Worm (Caenorhabditis elegans): Measurements from ENCODE around the gene ubc-7.
A peak's percentile ranks its signal among the peaks of the same experiment; 100 is the strongest.

The ubc-7 gene

ce11 chrIII:9667591-9668265, 36.8 kb upstream of the ubc-7 start, which contains the start of gene C07A9.9 (continued):
- TF ChIP-seq nhr-41 (GFP tag; IDR thresholded peaks at IDR 0.05) (no peak; the same call in 1 of the 2 replicates), daf-16 (GFP tag; optimal IDR thresholded peaks at IDR 0.05) (peak in 1 of 2 experiments; percentile 35), daf-16 (tag; optimal IDR thresholded peaks at IDR 0.05) (peak; percentile 85), F10B5.3 (tag; optimal IDR thresholded peaks at IDR 0.05) (no peak), lin-39 (tag; optimal IDR thresholded peaks at IDR 0.05) (no peak), dmd-6 (GFP tag; IDR thresholded peaks at IDR 0.05) (peak; percentile 83), mxl-2 (GFP tag; conservative IDR thresholded peaks at IDR 0.05) (no peak), ZK337.2 (GFP tag; IDR thresholded peaks at IDR 0.05) (no peak), tra-1 (GFP tag; IDR thresholded peaks at IDR 0.05) (no peak), nhr-42 (GFP tag; IDR thresholded peaks at IDR 0.05) (0 out of 2 replicates have a peak, but pooled peaks have one; percentile 41), lin-29 (GFP tag; IDR thresholded peaks at IDR 0.05) (no peak), attf-4 (tag; optimal IDR thresholded peaks at IDR 0.05) (no peak), dmd-9 (GFP tag; IDR thresholded peaks at IDR 0.05) (no peak), zag-1 (tag; optimal IDR thresholded peaks at IDR 0.05) (peak; percentile 1), ZK546.5 (tag; optimal IDR thresholded peaks at IDR 0.05) (no peak), lin-38 (GFP tag; IDR thresholded peaks at IDR 0.05) (peak; percentile 54), nhr-237 (tag; optimal IDR thresholded peaks at IDR 0.05) (no peak), php-3 (GFP tag; IDR thresholded peaks at IDR 0.05) (peak; percentile 56; the same call in 1 of the 2 replicates), lir-3 (tag; optimal IDR thresholded peaks at IDR 0.05) (no peak), egl-43 (GFP tag; IDR thresholded peaks at IDR 0.05) (peak; percentile 76), nhr-48 (tag; optimal IDR thresholded peaks at IDR 0.05) (peak; percentile 80), F37D6.2 (tag; optimal IDR thresholded peaks at IDR 0.05) (peak; percentile 30), set-16 (GFP tag; IDR thresholded peaks at IDR 0.05) (peak; percentile 89), lin-1 (GFP tag; IDR thresholded peaks at IDR 0.05) (peak; percentile 8; the same call in 1 of the 2 replicates), spr-3 (GFP tag; optimal IDR thresholded peaks at IDR 0.05) (no peak), lin-13 (GFP tag; optimal IDR thresholded peaks at IDR 0.05) (peak; percentile 11), zfp-2 (tag; optimal IDR thresholded peaks at IDR 0.05) (no peak), skn-1 (tag; optimal IDR thresholded peaks at IDR 0.05) (no peak), snpc-4 (tag; optimal IDR thresholded peaks at IDR 0.05) (no peak), R02D3.7 (tag; optimal IDR thresholded peaks at IDR 0.05) (no peak), madf-5 (GFP tag; IDR thresholded peaks at IDR 0.05) (no peak), spr-1 (tag; optimal IDR thresholded peaks at IDR 0.05) (peak; percentile 52), ces-1 (GFP tag; optimal IDR thresholded peaks at IDR 0.05) (no peak), vab-7 (GFP tag; IDR thresholded peaks at IDR 0.05) (no peak; the same call in 1 of the 2 replicates), mes-2 (tag; optimal IDR thresholded peaks at IDR 0.05; ENCODE audit: poor library complexity, severe bottlenecking) (peak; percentile 55), lim-7 (GFP tag; IDR thresholded peaks at IDR 0.05) (no peak), rbr-2 (tag; optimal IDR thresholded peaks at IDR 0.05) (peak; percentile 79), snpc-1.2 (GFP tag; IDR thresholded peaks at IDR 0.05) (no peak), arid-1 (GFP tag; conservative IDR thresholded peaks at IDR 0.05) (peak; percentile 42; the same call in 1 of the 2 replicates), mdt-29 (GFP tag; IDR thresholded peaks at IDR 0.05) (no peak), Y105C5A.15 (GFP tag; IDR thresholded peaks at IDR 0.05) (no peak), mdl-1 (tag; optimal IDR thresholded peaks at IDR 0.05) (peak; percentile 69 to 83), nhr-25 (tag; optimal IDR thresholded peaks at IDR 0.05; ENCODE audit: borderline replicate concordance, insufficient read depth) (peak; percentile 54), Y5F2A.4 (GFP tag; optimal IDR thresholded peaks at IDR 0.05) (no peak), mxl-3 (GFP tag; optimal IDR thresholded peaks at IDR 0.05) (peak; percentile 92), sdz-12 (GFP tag; optimal IDR thresholded peaks at IDR 0.05) (no peak), zfp-3 (GFP tag; conservative IDR thresholded peaks at IDR 0.05) (no peak), Y48G9A.11 (GFP tag; IDR thresholded peaks at IDR 0.05) (no peak), gei-8 (GFP tag; optimal IDR thresholded peaks at IDR 0.05) (no peak), zip-2 (tag; optimal IDR thresholded peaks at IDR 0.05) (no peak)
